Fruit fly (Drosophila melanogaster): ENCODE measurements around the gene CG5151.

The CG5151 gene

dm6 chr3L:16113607-16114337 lies 50.7 kb downstream of the CG5151 start (continued):
- TF ChIP-seq BtbVII (GFP tag; optimal IDR thresholded peaks at IDR 0.05) (peak; percentile 85), CG10565 (GFP tag; optimal IDR thresholded peaks at IDR 0.05) (peak; percentile 39), CG12071 (GFP tag; optimal IDR thresholded peaks at IDR 0.05) (no peak), gcm2 (GFP tag; optimal IDR thresholded peaks at IDR 0.05) (no peak), unc-4 (GFP tag; IDR thresholded peaks at IDR 0.05; ENCODE audit: partially characterized antibody) (peak; percentile 68), tup (GFP tag; optimal IDR thresholded peaks at IDR 0.05) (peak; percentile 75), tx (GFP tag; optimal IDR thresholded peaks at IDR 0.05) (peak; percentile 83), NC2α (GFP tag; optimal IDR thresholded peaks at IDR 0.05) (peak; percentile 37), pho (GFP tag; optimal IDR thresholded peaks at IDR 0.05) (peak; percentile 93), CG4404 (GFP tag; IDR thresholded peaks at IDR 0.05) (peak; percentile 52), Trl (optimal IDR thresholded peaks at IDR 0.05) (no peak), Trl (GFP tag; optimal IDR thresholded peaks at IDR 0.05) (peak; percentile 84), crp (GFP tag; optimal IDR thresholded peaks at IDR 0.05) (peak in 1 of 2 experiments; percentile 32), NFAT (GFP tag; IDR thresholded peaks at IDR 0.05) (peak; percentile 69), Dip2 (GFP tag; IDR thresholded peaks at IDR 0.05) (no peak), Usf (GFP tag; optimal IDR thresholded peaks at IDR 0.05) (peak; percentile 34), cato (GFP tag; optimal IDR thresholded peaks at IDR 0.05; ENCODE audit: borderline replicate concordance) (peak; percentile 47), CG9437 (GFP tag; optimal IDR thresholded peaks at IDR 0.05) (peak; percentile 63), CG32767 (GFP tag; IDR thresholded peaks at IDR 0.05) (peak; percentile 59; the same call in 1 of the 2 replicates), CG8281 (tag; optimal IDR thresholded peaks at IDR 0.05) (no peak), Doc3 (GFP tag; IDR thresholded peaks at IDR 0.05; ENCODE audit: partially characterized antibody) (peak; percentile 48; the same call in 1 of the 3 replicates), CG30020 (tag; optimal IDR thresholded peaks at IDR 0.05) (peak; percentile 59), CG6654 (GFP tag; optimal IDR thresholded peaks at IDR 0.05) (no peak), Nf-YB (GFP tag; optimal IDR thresholded peaks at IDR 0.05) (peak; percentile 67), CG7745 (tag; optimal IDR thresholded peaks at IDR 0.05) (no peak), ssp (GFP tag; IDR thresholded peaks at IDR 0.05) (peak; percentile 4), croc (GFP tag; conservative IDR thresholded peaks at IDR 0.05) (peak; percentile 39; the same call in 2 of the 3 replicates), Opbp (GFP tag; IDR thresholded peaks at IDR 0.05; ENCODE audit: partially characterized antibody) (peak; percentile 79; the same call in 2 of the 3 replicates), CrebB (tag; optimal IDR thresholded peaks at IDR 0.05) (peak; percentile 48), CG10209 (GFP tag; optimal IDR thresholded peaks at IDR 0.05) (peak; percentile 84), slp2 (GFP tag; optimal IDR thresholded peaks at IDR 0.05) (peak; percentile 65), tio (GFP tag; optimal IDR thresholded peaks at IDR 0.05) (no peak), gce (GFP tag; IDR thresholded peaks at IDR 0.05) (peak; percentile 53; the same call in 1 of the 3 replicates), CG12744 (GFP tag; optimal IDR thresholded peaks at IDR 0.05) (peak; percentile 61), CG5245 (GFP tag; optimal IDR thresholded peaks at IDR 0.05) (peak; percentile 59), chif (GFP tag; optimal IDR thresholded peaks at IDR 0.05) (peak; percentile 75 to 77), CG4360 (GFP tag; IDR thresholded peaks at IDR 0.05) (peak; percentile 48), usp (GFP tag; optimal IDR thresholded peaks at IDR 0.05) (no peak), Elba2 (GFP tag; optimal IDR thresholded peaks at IDR 0.05) (no peak), abd-A (tag; optimal IDR thresholded peaks at IDR 0.05) (no peak), sd (tag; optimal IDR thresholded peaks at IDR 0.05) (no peak), CG11723 (GFP tag; optimal IDR thresholded peaks at IDR 0.05) (peak; percentile 75), Deaf1 (tag; optimal IDR thresholded peaks at IDR 0.05) (no peak), CG9215 (GFP tag; IDR thresholded peaks at IDR 0.05) (no peak; the same call in 1 of the 2 replicates), cad (GFP tag; optimal IDR thresholded peaks at IDR 0.05) (peak; percentile 62), CG4730 (GFP tag; IDR thresholded peaks at IDR 0.05) (peak; percentile 52; the same call in 1 of the 2 replicates), HHEX (GFP tag; optimal IDR thresholded peaks at IDR 0.05) (no peak), bab2 (GFP tag; optimal IDR thresholded peaks at IDR 0.05) (peak; percentile 89), hbn (GFP tag; IDR thresholded peaks at IDR 0.05; ENCODE audit: partially characterized antibody) (peak; percentile 34; the same call in 1 of the 2 replicates)
